Worm (Caenorhabditis elegans): ENCODE measurements around the gene icd-1.

icd-1 gene

ce11 chrII:6619007-6619406 lies 30.6 kb upstream of the icd-1 start:
- TF ChIP-seq lin-14 (GFP tag; optimal IDR thresholded peaks at IDR 0.05) (peak; percentile 30), tbx-2 (tag; optimal IDR thresholded peaks at IDR 0.05) (no peak), fkh-10 (GFP tag; optimal IDR thresholded peaks at IDR 0.05) (no peak), F16B12.6 (tag; optimal IDR thresholded peaks at IDR 0.05) (no peak), ets-5 (GFP tag; IDR thresholded peaks at IDR 0.05) (no peak), lin-15B (tag; optimal IDR thresholded peaks at IDR 0.05) (no peak), nhr-237 (tag; optimal IDR thresholded peaks at IDR 0.05) (no peak), Y116A8C.19 (tag; optimal IDR thresholded peaks at IDR 0.05; ENCODE audit: borderline replicate concordance) (no peak), nhr-11 (tag; optimal IDR thresholded peaks at IDR 0.05) (no peak), vab-15 (tag; optimal IDR thresholded peaks at IDR 0.05) (peak; percentile 27), lin-39 (tag; optimal IDR thresholded peaks at IDR 0.05) (no peak), jun-1 (tag; optimal IDR thresholded peaks at IDR 0.05) (no peak), egl-13 (tag; optimal IDR thresholded peaks at IDR 0.05) (no peak), C16A3.4 (tag; optimal IDR thresholded peaks at IDR 0.05) (no peak), ces-1 (GFP tag; optimal IDR thresholded peaks at IDR 0.05) (no peak), nhr-19 (GFP tag; conservative IDR thresholded peaks at IDR 0.05) (no peak), xbp-1 (tag; optimal IDR thresholded peaks at IDR 0.05) (no peak), sptf-1 (tag; optimal IDR thresholded peaks at IDR 0.05) (no peak), dpl-1 (GFP tag; optimal IDR thresholded peaks at IDR 0.05) (no peak), nhr-28 (tag; optimal IDR thresholded peaks at IDR 0.05) (no peak), elt-3 (tag; optimal IDR thresholded peaks at IDR 0.05) (peak in 3 of 6 experiments; percentile 21 to 79 (median 24)), lin-35 (GFP tag; optimal IDR thresholded peaks at IDR 0.05) (peak in 1 of 2 experiments; percentile 13), ztf-4 (tag; optimal IDR thresholded peaks at IDR 0.05) (no peak), mab-9 (GFP tag; IDR thresholded peaks at IDR 0.05) (no peak), nhr-12 (tag; optimal IDR thresholded peaks at IDR 0.05) (no peak), aha-1 (tag; optimal IDR thresholded peaks at IDR 0.05) (no peak), C04F5.9 (tag; optimal IDR thresholded peaks at IDR 0.05) (no peak), lsy-2 (tag; optimal IDR thresholded peaks at IDR 0.05) (peak in 1 of 2 experiments; percentile 32), fkh-8 (tag; optimal IDR thresholded peaks at IDR 0.05) (no peak), rnt-1 (tag; optimal IDR thresholded peaks at IDR 0.05) (no peak), hlh-17 (GFP tag; optimal IDR thresholded peaks at IDR 0.05; ENCODE audit: borderline replicate concordance) (no peak), lir-3 (tag; optimal IDR thresholded peaks at IDR 0.05; ENCODE audit: poor library complexity) (no peak), zip-4 (GFP tag; optimal IDR thresholded peaks at IDR 0.05) (no peak), ceh-90 (tag; optimal IDR thresholded peaks at IDR 0.05) (no peak), C34B4.2 (tag; optimal IDR thresholded peaks at IDR 0.05) (no peak), elt-2 (tag; optimal IDR thresholded peaks at IDR 0.05) (no peak), pqm-1 (tag; optimal IDR thresholded peaks at IDR 0.05) (no peak), unc-130 (tag; optimal IDR thresholded peaks at IDR 0.05) (no peak), blmp-1 (tag; optimal IDR thresholded peaks at IDR 0.05) (peak; percentile 73), efl-1 (optimal IDR thresholded peaks at IDR 0.05) (no peak), efl-1 (GFP tag; optimal IDR thresholded peaks at IDR 0.05 in 1 of 2) (no peak), nhr-84 (tag; optimal IDR thresholded peaks at IDR 0.05) (no peak), sup-37 (GFP tag; optimal IDR thresholded peaks at IDR 0.05) (no peak), pax-3 (tag; optimal IDR thresholded peaks at IDR 0.05) (no peak), dsc-1 (tag; optimal IDR thresholded peaks at IDR 0.05) (no peak), nhr-77 (tag; optimal IDR thresholded peaks at IDR 0.05) (no peak), snu-23 (GFP tag; optimal IDR thresholded peaks at IDR 0.05) (peak; percentile 21), isw-1 (GFP tag; IDR thresholded peaks at IDR 0.05) (no peak), efl-3 (GFP tag; optimal IDR thresholded peaks at IDR 0.05) (no peak), nhr-71 (tag; optimal IDR thresholded peaks at IDR 0.05) (peak; percentile 12), nhr-20 (tag; optimal IDR thresholded peaks at IDR 0.05) (peak; percentile 5), unc-62 (GFP tag; optimal IDR thresholded peaks at IDR 0.05) (no peak), nhr-90 (tag; optimal IDR thresholded peaks at IDR 0.05; ENCODE audit: poor library complexity) (no peak), sox-4 (tag; optimal IDR thresholded peaks at IDR 0.05) (no peak)

Measured in whole organism, L1 larva.